Fruit fly (Drosophila melanogaster): ENCODE measurements around the gene ssp3.

- TF ChIP-seq rn (GFP tag; IDR thresholded peaks at IDR 0.05) (no peak), CG34367 (tag; optimal IDR thresholded peaks at IDR 0.05) (no peak), CG32121 (GFP tag; IDR thresholded peaks at IDR 0.05) (no peak), EcR (GFP tag; optimal IDR thresholded peaks at IDR 0.05) (no peak)
Observed at dm6 chr2L:18921246-18921645, 22.5 kb downstream of the ssp3 start.
